Fruit fly (Drosophila melanogaster) S2 (cell line): ENCODE measurements around the gene CG42542.

Experiments used
- CG8478 ChIP-seq: fragments of >200 bp; optimal IDR thresholded peaks from 2 replicates; lab custom pipeline; 2018
- CTCF ChIP-seq, 2 experiments: fragments of >200 bp; optimal IDR thresholded peaks; 2 replicates each; lab custom pipeline; 2018

The CG42542 gene

dm6 chr3R:15196134-15197034, at the start of gene CG42542, which contains the start of gene Kpc1:
Gene CG42542, plus strand, starts transcription at chr3R:15196598.
Gene Kpc1, minus strand, starts transcription at chr3R:15196210.
- no peak for TF ChIP-seq CG8478 (lab: Kevin White, UChicago)
- no peak for TF ChIP-seq CTCF (optimal IDR thresholded peaks at IDR 0.05; lab: Kevin White, UChicago)

- peak in 1 of 2 experiments; percentile 39 for TF ChIP-seq CTCF (optimal IDR thresholded peaks at IDR 0.05; lab: Kevin White, UChicago)
- TF ChIP-seq CG8478 (lab: Kevin White, UChicago): no peak
These were observed 49.2 kb upstream of the CG42542 start, which contains the start of gene Glys for dm6 chr3R:15147038-15147744. Gene Glys, minus strand, starts transcription at chr3R:15147531.

dm6 chr3R:15147872-15148444, 48.4 kb upstream of the CG42542 start:
- TF ChIP-seq CG8478 (lab: Kevin White, UChicago): no peak
- TF ChIP-seq CTCF (optimal IDR thresholded peaks at IDR 0.05; lab: Kevin White, UChicago): no peak

- TF ChIP-seq CTCF (optimal IDR thresholded peaks at IDR 0.05; lab: Kevin White, UChicago): peak; percentile 36 to 66
- TF ChIP-seq CG8478 (lab: Kevin White, UChicago): no peak
These were observed 47.8 kb upstream of the CG42542 start for dm6 chr3R:15148562-15148961.

- TF ChIP-seq CG8478 (lab: Kevin White, UChicago) (no peak), CTCF (optimal IDR thresholded peaks at IDR 0.05; lab: Kevin White, UChicago) (no peak)
These were observed 46.5 kb upstream of the CG42542 start, which contains the start of gene Gyc88E for dm6 chr3R:15149772-15150512. Gene Gyc88E, plus strand, starts transcription at chr3R:15150375.

- no peak for TF ChIP-seq CTCF (optimal IDR thresholded peaks at IDR 0.05; lab: Kevin White, UChicago)
- TF ChIP-seq CG8478 (lab: Kevin White, UChicago): no peak
These were observed 19.2 kb upstream of the CG42542 start for dm6 chr3R:15177230-15177629.

- TF ChIP-seq CG8478 (lab: Kevin White, UChicago) (no peak), CTCF (optimal IDR thresholded peaks at IDR 0.05; lab: Kevin White, UChicago) (no peak)
These were observed 14.9 kb upstream of the CG42542 start, which contains the start of gene Mf for dm6 chr3R:15181467-15181866. Gene Mf, minus strand, starts transcription at chr3R:15181510.

- TF ChIP-seq CTCF (optimal IDR thresholded peaks at IDR 0.05; lab: Kevin White, UChicago) (no peak), CG8478 (lab: Kevin White, UChicago) (no peak)
These were observed 975 bp downstream of the CG42542 start for dm6 chr3R:15197373-15197772.

dm6 chr3R:15198052-15198793, 1.8 kb downstream of the CG42542 start:
- no peak for TF ChIP-seq CG8478 (lab: Kevin White, UChicago)
- TF ChIP-seq CTCF (optimal IDR thresholded peaks at IDR 0.05; lab: Kevin White, UChicago): no peak

dm6 chr3R:15205223-15205622, 8.8 kb downstream of the CG42542 start:
- TF ChIP-seq CG8478 (lab: Kevin White, UChicago) (no peak), CTCF (optimal IDR thresholded peaks at IDR 0.05; lab: Kevin White, UChicago) (no peak)

dm6 chr3R:15206273-15206672, 9.9 kb downstream of the CG42542 start, which contains the start of gene Spn88Ea:
Gene Spn88Ea, minus strand, starts transcription at chr3R:15206447.
- TF ChIP-seq CTCF (optimal IDR thresholded peaks at IDR 0.05; lab: Kevin White, UChicago): no peak
- TF ChIP-seq CG8478 (lab: Kevin White, UChicago): no peak

dm6 chr3R:15208712-15209499, 12.5 kb downstream of the CG42542 start, which contains the start of the genes Spn88Eb and Mau2:
Gene Spn88Eb, minus strand, starts transcription at chr3R:15208762.
Gene Mau2, plus strand, starts transcription at chr3R:15209204.
- TF ChIP-seq CTCF (optimal IDR thresholded peaks at IDR 0.05; lab: Kevin White, UChicago) (peak in 1 of 2 experiments; percentile 24), CG8478 (lab: Kevin White, UChicago) (no peak)
